Fruit fly (Drosophila melanogaster) whole organism, wandering third instar larva: ENCODE results near the gene Hand.

Source experiments
- Abd-B ChIP-seq: fragments of >200 bp; optimal IDR thresholded peaks from 2 replicates; lab custom pipeline; 2017; ENCODE audit warnings: missing biosample characterization, missing genetic modification characterization
- HLH106 ChIP-seq: fragments of 200-800 bp; optimal IDR thresholded peaks from 3 replicates; lab custom pipeline; 2019; ENCODE audit warnings: missing biosample characterization, mild to moderate bottlenecking, missing genetic modification characterization, moderate library complexity
- Hr78 ChIP-seq: fragments of >200 bp; optimal IDR thresholded peaks from 2 replicates; lab custom pipeline; 2017; ENCODE audit warnings: missing biosample characterization, missing genetic modification characterization
- Hr83 ChIP-seq: fragments of 200-300 bp; sonication (Bioruptor generic); optimal IDR thresholded peaks from 2 replicates; lab custom pipeline; 2016; ENCODE audit warnings: missing biosample characterization, mild to moderate bottlenecking, missing genetic modification characterization, moderate library complexity; ENCODE audit not compliant: poor library complexity, severe bottlenecking
- Mio ChIP-seq: sonication (Bioruptor generic); optimal IDR thresholded peaks from 2 replicates; lab custom pipeline; 2016; ENCODE audit warnings: missing biosample characterization, missing genetic modification characterization
- Myc ChIP-seq: fragments of >200 bp; optimal IDR thresholded peaks from 2 replicates; lab custom pipeline; 2017
- br ChIP-seq: fragments of 200-800 bp; sonication (Bioruptor generic); optimal IDR thresholded peaks from 2 replicates; lab custom pipeline; 2016; ENCODE audit warnings: missing biosample characterization, missing genetic modification characterization
- brk ChIP-seq: fragments of 200-800 bp; sonication (Bioruptor generic); optimal IDR thresholded peaks from 2 replicates; lab custom pipeline; 2016; ENCODE audit warnings: missing biosample characterization, mild to moderate bottlenecking, missing genetic modification characterization
- dmrt93B ChIP-seq: fragments of 200-800 bp; sonication (Bioruptor generic); optimal IDR thresholded peaks from 2 replicates; lab custom pipeline; 2018; ENCODE audit warnings: missing biosample characterization, mild to moderate bottlenecking, missing genetic modification characterization
- dsf ChIP-seq: sonication (Bioruptor generic); optimal IDR thresholded peaks from 2 replicates; lab custom pipeline; 2016; ENCODE audit warnings: missing biosample characterization, missing genetic modification characterization, borderline replicate concordance
- h ChIP-seq: fragments of 200-800 bp; sonication (Bioruptor generic); optimal IDR thresholded peaks from 3 replicates; lab custom pipeline; 2016; ENCODE audit warnings: missing biosample characterization, mild to moderate bottlenecking, missing genetic modification characterization
- pan ChIP-seq: fragments of >200 bp; optimal IDR thresholded peaks from 2 replicates; lab custom pipeline; 2017
- psq ChIP-seq: fragments of 200-800 bp; sonication (Bioruptor generic); optimal IDR thresholded peaks from 3 replicates; lab custom pipeline; 2017; ENCODE audit warnings: missing biosample characterization, mild to moderate bottlenecking, missing genetic modification characterization, moderate library complexity

DNA sequence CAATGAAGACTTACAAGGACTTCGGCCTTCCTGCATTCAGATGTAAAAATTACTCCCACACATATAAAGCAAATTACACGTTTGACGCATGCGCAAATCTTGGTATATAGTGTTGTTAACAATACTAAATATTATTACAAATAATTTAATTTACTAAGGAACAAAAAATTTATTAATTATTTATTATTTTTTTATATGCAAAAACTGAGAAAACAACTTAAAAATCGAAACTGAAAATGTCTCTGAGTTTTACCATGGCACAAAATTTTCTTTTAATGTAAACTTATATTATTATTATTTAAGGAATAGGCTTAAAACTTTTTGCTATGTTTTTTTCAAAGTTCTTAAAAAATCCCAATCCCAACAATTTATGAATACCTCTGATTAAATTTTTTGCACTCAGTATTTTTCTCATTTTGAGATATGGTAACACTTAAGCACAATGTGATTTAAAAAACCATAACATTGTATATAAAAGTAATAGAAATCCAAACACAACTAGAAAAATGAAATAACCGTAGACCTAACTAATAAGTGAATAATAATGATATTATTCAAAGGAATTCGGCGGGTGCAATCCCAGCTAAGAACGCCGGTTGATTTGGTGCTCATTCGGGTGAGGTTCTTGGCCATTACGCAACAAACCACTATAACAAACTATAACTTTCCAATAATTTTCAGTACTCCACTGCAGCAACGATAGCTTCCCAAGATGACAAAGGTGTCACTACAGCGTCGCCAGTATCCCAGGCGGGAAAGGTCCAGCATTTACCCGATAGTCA lies 36.1 kb upstream of the Hand start, which contains the start of the genes Schip1 and Cox10:
- TF ChIP-seq Mio (GFP tag; lab: Kevin White, UChicago) = no peak
- TF ChIP-seq HLH106 = no peak
- no peak for TF ChIP-seq h
- TF ChIP-seq Myc (lab: Kevin White, UChicago) = no peak
- no peak for TF ChIP-seq Abd-B
- no peak for TF ChIP-seq brk (GFP tag; lab: Kevin White, UChicago)
- no peak for TF ChIP-seq psq (GFP tag; lab: Kevin White, UChicago)
- TF ChIP-seq pan (lab: Kevin White, UChicago) = no peak
- no peak for TF ChIP-seq Hr78 (GFP tag; lab: Kevin White, UChicago)
- no peak for TF ChIP-seq Hr83 (GFP tag; lab: Kevin White, UChicago)
- no peak for TF ChIP-seq dsf
- TF ChIP-seq dmrt93B (GFP tag; lab: Kevin White, UChicago) = no peak
- no peak for TF ChIP-seq br (GFP tag; lab: Kevin White, UChicago)
